Worm (Caenorhabditis elegans) whole organism, midembryonic: ENCODE results near the gene ZK666.4.

Experiments
- T22C8.4 ChIP-seq: fragments of 200-800 bp; sonication (Bioruptor generic); IDR thresholded peaks from 2 replicates; pipeline ENCODE4 v1.3.6; 2022; ENCODE audit warnings: missing genetic modification characterization, missing compliant biosample characterization
- flt-1 ChIP-seq: fragments of 200-800 bp; sonication (Bioruptor generic); IDR thresholded peaks from 2 replicates; pipeline ENCODE4 v1.3.6; 2022; ENCODE audit warnings: missing genetic modification characterization, missing compliant biosample characterization
- klf-2 ChIP-seq: fragments of 200-800 bp; sonication (Bioruptor generic); conservative IDR thresholded peaks from 2 replicates; pipeline ENCODE4 v1.3.6; 2022; ENCODE audit warnings: missing genetic modification reagents, missing genetic modification characterization, missing compliant biosample characterization
- med-1 ChIP-seq: sonication (generic microtip); optimal IDR thresholded peaks from 2 replicates; lab custom pipeline; 2017; ENCODE audit warnings: missing genetic modification characterization, mild to moderate bottlenecking, missing compliant biosample characterization, antibody characterized with exemption, missing genetic modification reagents; ENCODE audit not compliant: insufficient read depth
- ref-1 ChIP-seq: fragments of 200-800 bp; sonication (Bioruptor generic); conservative IDR thresholded peaks from 2 replicates; pipeline ENCODE4 v1.3.6; 2022; ENCODE audit warnings: missing genetic modification reagents, missing genetic modification characterization, missing compliant biosample characterization
- ztf-23 ChIP-seq: fragments of 200-800 bp; sonication (Bioruptor generic); IDR thresholded peaks from 2 replicates; pipeline ENCODE4 v1.3.6; 2022; ENCODE audit warnings: missing genetic modification reagents, missing genetic modification characterization, missing compliant biosample characterization

DNA sequence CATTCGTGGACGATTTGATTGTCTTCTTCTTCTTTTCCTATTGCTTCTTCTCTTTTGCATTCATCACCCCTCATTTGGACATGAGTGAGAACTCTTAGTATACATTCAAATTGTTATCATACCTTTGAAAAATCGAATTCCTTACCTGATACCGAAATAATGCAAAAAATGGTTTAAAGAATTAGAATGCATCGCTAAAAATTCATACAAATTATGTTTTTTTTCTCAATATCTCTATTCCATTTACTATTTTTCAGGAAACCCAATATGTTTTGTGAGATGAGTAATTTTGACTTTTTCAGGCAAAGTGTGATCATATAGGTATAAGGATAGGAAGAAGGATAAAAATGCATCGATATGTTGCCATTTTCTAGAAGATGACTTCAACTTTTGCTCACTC lies 20.1 kb upstream of the ZK666.4 start, which contains the start of gene ZK673.11:
- no peak for TF ChIP-seq ref-1 (GFP tag; lab: Robert Waterston, UW)
- no peak for TF ChIP-seq ztf-23 (GFP tag; lab: Robert Waterston, UW)
- no peak for TF ChIP-seq klf-2 (GFP tag; lab: Robert Waterston, UW)
- TF ChIP-seq flt-1 = no peak
- TF ChIP-seq T22C8.4 (GFP tag; lab: Robert Waterston, UW) = no peak
- no peak for TF ChIP-seq med-1
